Fruit fly (Drosophila melanogaster) whole organism, embryonic: ENCODE measurements around the gene CG12945.
A peak's percentile ranks its signal among the peaks of the same experiment; 100 is the strongest.

Experiments
- ATbp ChIP-seq: fragments of 200-800 bp; sonication (Bioruptor generic); optimal IDR thresholded peaks from 2 replicates; lab custom pipeline; 2017; ENCODE audit warnings: missing biosample characterization, mild to moderate bottlenecking, missing genetic modification characterization, missing genetic modification reagents
- Bgb ChIP-seq: fragments of 200-800 bp; sonication (Bioruptor generic); IDR thresholded peaks from 2 replicates; pipeline ENCODE4 v1.3.6; 2022; ENCODE audit warnings: missing biosample characterization, missing genetic modification characterization; ENCODE audit not compliant: partially characterized antibody
- CG10959 ChIP-seq: fragments of 200-800 bp; sonication (Bioruptor generic); IDR thresholded peaks from 2 replicates; pipeline ENCODE4 v1.3.6; 2022; ENCODE audit warnings: missing biosample characterization, missing genetic modification characterization
- CG11696 ChIP-seq: fragments of 200-800 bp; sonication (Bioruptor generic); IDR thresholded peaks from 2 replicates; pipeline ENCODE4 v1.3.6; 2022; ENCODE audit warnings: missing biosample characterization, missing genetic modification characterization
- CG12391 ChIP-seq: fragments of 200-800 bp; sonication (Bioruptor generic); optimal IDR thresholded peaks from 3 replicates; lab custom pipeline; 2018; ENCODE audit warnings: missing biosample characterization, mild to moderate bottlenecking, missing genetic modification characterization, moderate library complexity
- CG12659 ChIP-seq: fragments of 200-800 bp; sonication (Bioruptor generic); optimal IDR thresholded peaks from 3 replicates; lab custom pipeline; 2017; ENCODE audit warnings: mild to moderate bottlenecking, missing biosample characterization, missing genetic modification reagents, missing genetic modification characterization
- CG12769 ChIP-seq: fragments of 200-800 bp; sonication (Bioruptor generic); optimal IDR thresholded peaks from 2 replicates; lab custom pipeline; 2019; ENCODE audit warnings: missing biosample characterization, mild to moderate bottlenecking, missing genetic modification characterization, moderate library complexity
- CG14014 ChIP-seq: fragments of 200-800 bp; sonication (Bioruptor generic); IDR thresholded peaks from 2 replicates; pipeline ENCODE4 v1.3.6; 2022; ENCODE audit warnings: missing biosample characterization, missing genetic modification characterization
- CG14860 ChIP-seq: fragments of 200-800 bp; sonication (Bioruptor generic); IDR thresholded peaks from 3 replicates; pipeline ENCODE4 v1.3.6; 2022; ENCODE audit warnings: missing biosample characterization, missing genetic modification characterization; ENCODE audit not compliant: partially characterized antibody
- CG18262 ChIP-seq: fragments of 200-800 bp; optimal IDR thresholded peaks from 3 replicates; lab custom pipeline; 2019; ENCODE audit warnings: missing biosample characterization, mild to moderate bottlenecking, missing genetic modification characterization, moderate library complexity
- CG18599 ChIP-seq: fragments of 200-800 bp; sonication (Bioruptor generic); optimal IDR thresholded peaks from 3 replicates; lab custom pipeline; 2017; ENCODE audit warnings: missing biosample characterization, missing genetic modification characterization, mild to moderate bottlenecking, moderate library complexity, missing genetic modification reagents
- CG2120 ChIP-seq: fragments of 200-800 bp; sonication (Bioruptor generic); optimal IDR thresholded peaks from 3 replicates; lab custom pipeline; 2016; ENCODE audit warnings: missing biosample characterization, missing genetic modification characterization
- CG2678 ChIP-seq: fragments of 200-800 bp; sonication (Bioruptor generic); optimal IDR thresholded peaks from 3 replicates; lab custom pipeline; 2019; ENCODE audit warnings: missing biosample characterization, mild to moderate bottlenecking, missing genetic modification characterization, moderate library complexity
- CG2712 ChIP-seq: fragments of 200-800 bp; optimal IDR thresholded peaks from 3 replicates; lab custom pipeline; 2019; ENCODE audit warnings: missing biosample characterization, mild to moderate bottlenecking, missing genetic modification characterization, moderate library complexity
- CG8290 ChIP-seq, 3 experiments: fragments of 200-800 bp; sonication (Bioruptor generic); optimal IDR thresholded peaks; 2 replicates each; lab custom pipeline; 2016 to 2019; ENCODE audit warnings: missing biosample characterization in 3 of 3, missing genetic modification characterization in 3 of 3, mild to moderate bottlenecking in 2 of 3, moderate library complexity in 1 of 3
- CG8359 ChIP-seq: fragments of 200-800 bp; sonication (Bioruptor generic); optimal IDR thresholded peaks from 2 replicates; lab custom pipeline; 2017; ENCODE audit warnings: missing biosample characterization, mild to moderate bottlenecking, missing genetic modification characterization, borderline replicate concordance
- Dek ChIP-seq: fragments of 200-800 bp; sonication (Bioruptor generic); optimal IDR thresholded peaks from 3 replicates; lab custom pipeline; 2019; ENCODE audit warnings: missing biosample characterization, mild to moderate bottlenecking, missing genetic modification characterization, moderate library complexity
- Dip2 ChIP-seq: fragments of 200-800 bp; sonication (Bioruptor generic); IDR thresholded peaks from 2 replicates; pipeline ENCODE4 v1.3.6; 2022; ENCODE audit warnings: missing biosample characterization, missing genetic modification characterization
- Hmr ChIP-seq: fragments of 200-800 bp; sonication (Bioruptor generic); optimal IDR thresholded peaks from 3 replicates; lab custom pipeline; 2017; ENCODE audit warnings: mild to moderate bottlenecking, missing biosample characterization, missing genetic modification reagents, missing genetic modification characterization
- Nf-YB ChIP-seq: fragments of 200-800 bp; sonication (Bioruptor generic); optimal IDR thresholded peaks from 3 replicates; lab custom pipeline; 2019; ENCODE audit warnings: missing biosample characterization, mild to moderate bottlenecking, missing genetic modification characterization, moderate library complexity
- Pdp1 ChIP-seq, 2 experiments: fragments of 200-800 bp; sonication (Bioruptor generic); optimal IDR thresholded peaks; 3 replicates each; lab custom pipeline; 2016; ENCODE audit warnings: missing biosample characterization in 2 of 2, missing genetic modification characterization in 2 of 2, mild to moderate bottlenecking in 1 of 2, moderate library complexity in 1 of 2
- Poxn ChIP-seq: fragments of 200-800 bp; sonication (Bioruptor generic); IDR thresholded peaks from 2 replicates; pipeline ENCODE4 v1.3.6; 2022; ENCODE audit warnings: missing biosample characterization, missing genetic modification characterization
- Ptx1 ChIP-seq: fragments of 200-800 bp; sonication (Bioruptor generic); IDR thresholded peaks from 2 replicates; pipeline ENCODE4 v1.3.6; 2022; ENCODE audit warnings: missing biosample characterization, missing genetic modification characterization
- TFAM ChIP-seq: fragments of 200-800 bp; sonication (Bioruptor generic); optimal IDR thresholded peaks from 2 replicates; lab custom pipeline; 2017; ENCODE audit warnings: missing biosample characterization, missing genetic modification characterization, inconsistent platforms
- Xbp1 ChIP-seq: fragments of 200-800 bp; sonication (Bioruptor generic); optimal IDR thresholded peaks from 3 replicates; lab custom pipeline; 2016; ENCODE audit warnings: missing biosample characterization, mild to moderate bottlenecking, missing genetic modification characterization
- Xrp1 ChIP-seq: fragments of 200-800 bp; sonication (Bioruptor generic); IDR thresholded peaks from 2 replicates; pipeline ENCODE4 v1.3.6; 2022; ENCODE audit warnings: missing biosample characterization, missing genetic modification characterization
- dimm ChIP-seq: fragments of 200-800 bp; sonication (Bioruptor generic); IDR thresholded peaks from 2 replicates; pipeline ENCODE4 v1.3.6; 2022; ENCODE audit warnings: missing biosample characterization, missing genetic modification characterization
- dm ChIP-seq: fragments of 200-800 bp; sonication (Bioruptor generic); optimal IDR thresholded peaks from 3 replicates; lab custom pipeline; 2016; ENCODE audit warnings: missing biosample characterization, missing genetic modification characterization
- dmrt11E ChIP-seq: fragments of 200-800 bp; sonication (Bioruptor generic); optimal IDR thresholded peaks from 3 replicates; lab custom pipeline; 2018; ENCODE audit warnings: missing biosample characterization, mild to moderate bottlenecking, missing genetic modification characterization, moderate library complexity
- ewg ChIP-seq: fragments of 200-800 bp; sonication (Bioruptor generic); optimal IDR thresholded peaks from 3 replicates; lab custom pipeline; 2017; ENCODE audit warnings: mild to moderate bottlenecking, missing biosample characterization, missing genetic modification reagents, missing genetic modification characterization
- gem ChIP-seq: fragments of 200-800 bp; sonication (Bioruptor generic); optimal IDR thresholded peaks from 2 replicates; lab custom pipeline; 2019; ENCODE audit warnings: missing biosample characterization, mild to moderate bottlenecking, missing genetic modification characterization, moderate library complexity
- grau ChIP-seq: fragments of 200-800 bp; optimal IDR thresholded peaks from 3 replicates; lab custom pipeline; 2019; ENCODE audit warnings: missing biosample characterization, mild to moderate bottlenecking, missing genetic modification characterization, moderate library complexity
- hb ChIP-seq: fragments of 200-800 bp; sonication (Bioruptor generic); IDR thresholded peaks from 3 replicates; pipeline ENCODE4 v1.3.6; 2022; ENCODE audit warnings: missing biosample characterization, missing genetic modification characterization; ENCODE audit not compliant: partially characterized antibody
- nmo ChIP-seq: fragments of 200-800 bp; sonication (Bioruptor generic); optimal IDR thresholded peaks from 2 replicates; lab custom pipeline; 2018; ENCODE audit warnings: missing biosample characterization, mild to moderate bottlenecking, missing genetic modification characterization, moderate library complexity
- phol ChIP-seq: fragments of 200-800 bp; sonication (Bioruptor generic); optimal IDR thresholded peaks from 3 replicates; lab custom pipeline; 2018; ENCODE audit warnings: missing biosample characterization, mild to moderate bottlenecking, missing genetic modification characterization, moderate library complexity
- prd ChIP-seq, 3 experiments: fragments of >200 bp in 2 of 3; fragments of 200-800 bp in 1 of 3; sonication (Bioruptor generic) in 1 of 3; optimal IDR thresholded peaks in 2 of 3; IDR thresholded peaks in 1 of 3; 2 replicates in 2 of 3; 3 replicates in 1 of 3; pipeline versions ENCODE4 v1.3.6 to Lab custom; 2017 to 2022; ENCODE audit warnings: missing biosample characterization in 1 of 3, missing genetic modification characterization in 1 of 3
- row ChIP-seq: fragments of 200-800 bp; sonication (Bioruptor generic); IDR thresholded peaks from 3 replicates; pipeline ENCODE4 v1.3.6; 2022; ENCODE audit warnings: missing biosample characterization, missing genetic modification characterization
- sim ChIP-seq: fragments of 200-800 bp; sonication (Bioruptor generic); IDR thresholded peaks from 2 replicates; pipeline ENCODE4 v1.3.6; 2022; ENCODE audit warnings: missing biosample characterization, missing genetic modification characterization
- sr ChIP-seq: fragments of 200-800 bp; sonication (Bioruptor generic); IDR thresholded peaks from 3 replicates; pipeline ENCODE4 v1.3.6; 2022; ENCODE audit warnings: missing biosample characterization, missing genetic modification characterization
- tap ChIP-seq: fragments of 200-800 bp; optimal IDR thresholded peaks from 3 replicates; lab custom pipeline; 2019; ENCODE audit warnings: missing biosample characterization, mild to moderate bottlenecking, missing genetic modification characterization, moderate library complexity
- tin ChIP-seq: fragments of 200-800 bp; sonication (Bioruptor generic); optimal IDR thresholded peaks from 3 replicates; lab custom pipeline; 2016; ENCODE audit warnings: missing biosample characterization, missing genetic modification characterization
- unpg ChIP-seq: fragments of 200-800 bp; sonication (Bioruptor generic); optimal IDR thresholded peaks from 3 replicates; lab custom pipeline; 2018; ENCODE audit warnings: missing biosample characterization, mild to moderate bottlenecking, missing genetic modification characterization, moderate library complexity
- vvl ChIP-seq: fragments of 200-800 bp; sonication (Bioruptor generic); IDR thresholded peaks from 2 replicates; pipeline ENCODE4 v1.3.6; 2022; ENCODE audit warnings: missing biosample characterization, missing genetic modification characterization
- yki ChIP-seq: fragments of >200 bp; optimal IDR thresholded peaks from 3 replicates; lab custom pipeline; 2018

CG12945 gene

dm6 chr3R:9784341-9785062, 6.5 kb downstream of the CG12945 start, which contains the start of the genes MtnA and CG8500 (continued):
- TF ChIP-seq Ptx1, result 0 out of 2 replicates have a peak, but pooled peaks have one; percentile 12
- peak; percentile 79 for TF ChIP-seq Hmr
- 0 out of 3 replicates have a peak, but pooled peaks have one; percentile 7 for TF ChIP-seq sr (GFP tag; lab: Robert Waterston, UW)
- TF ChIP-seq ewg (GFP tag; lab: Kevin White, UChicago), result peak; percentile 99
- no peak for TF ChIP-seq tin (GFP tag; lab: Kevin White, UChicago)
- peak; percentile 3 for TF ChIP-seq dm (GFP tag; lab: Kevin White, UChicago)
- TF ChIP-seq TFAM (GFP tag; lab: Kevin White, UChicago), result no peak
- no peak for TF ChIP-seq sim (GFP tag; lab: Robert Waterston, UW)
- TF ChIP-seq, all 482 proteins: peak for 58

dm6 chr3R:9783240-9783917, 7.6 kb downstream of the CG12945 start:
- TF ChIP-seq CG2678 (tag; lab: Kevin White, UChicago) (peak; percentile 25), Bgb (GFP tag; lab: Robert Waterston, UW) (peak; percentile 21; the same call in 1 of the 2 replicates), row (GFP tag; lab: Robert Waterston, UW) (peak; percentile 41; the same call in 1 of the 3 replicates), nmo (GFP tag; lab: Kevin White, UChicago) (peak; percentile 5), CG10959 (no peak), phol (tag; lab: Kevin White, UChicago) (peak; percentile 16), ATbp (GFP tag; lab: Kevin White, UChicago) (peak; percentile 29), Pdp1 (GFP tag; optimal IDR thresholded peaks at IDR 0.05; lab: Kevin White, UChicago) (peak in 1 of 2 experiments; percentile 95), CG18599 (GFP tag; lab: Kevin White, UChicago) (peak; percentile 7), prd (optimal IDR thresholded peaks at IDR 0.05; lab: Kevin White, UChicago) (no peak), prd (GFP tag; IDR thresholded peaks at IDR 0.05; lab: Robert Waterston, UW) (0 out of 3 replicates have a peak, but pooled peaks have one; percentile 17), Xbp1 (GFP tag; lab: Kevin White, UChicago) (peak; percentile 6), vvl (0 out of 2 replicates have a peak, but pooled peaks have one; percentile 8), dimm (GFP tag; lab: Robert Waterston, UW) (no peak), CG12769 (no peak), Poxn (GFP tag; lab: Robert Waterston, UW) (no peak), CG14014 (no peak), CG8359 (GFP tag; lab: Kevin White, UChicago) (no peak), hb (GFP tag; lab: Robert Waterston, UW) (no peak), CG18262 (peak; percentile 27), CG2712 (tag; lab: Kevin White, UChicago) (peak; percentile 35), CG8290 (GFP tag; optimal IDR thresholded peaks at IDR 0.05; lab: Kevin White, UChicago) (no peak), CG8290 (tag; optimal IDR thresholded peaks at IDR 0.05; lab: Kevin White, UChicago) (no peak), Ptx1 (peak; percentile 16; the same call in 1 of the 2 replicates), CG12659 (no peak), tap (tag; lab: Kevin White, UChicago) (peak; percentile 14), gem (tag; lab: Kevin White, UChicago) (peak; percentile 73), unpg (GFP tag; lab: Kevin White, UChicago) (peak; percentile 47), CG12391 (tag; lab: Kevin White, UChicago) (peak; percentile 16), grau (tag; lab: Kevin White, UChicago) (peak; percentile 15), CG14860 (GFP tag; lab: Robert Waterston, UW) (no peak), Nf-YB (no peak), Xrp1 (GFP tag; lab: Robert Waterston, UW) (no peak), Dip2 (GFP tag; lab: Robert Waterston, UW) (no peak), CG2120 (peak; percentile 24), dmrt11E (tag; lab: Kevin White, UChicago) (peak; percentile 2), Dek (tag; lab: Kevin White, UChicago) (peak; percentile 9), yki (lab: Kevin White, UChicago) (no peak), CG11696 (GFP tag; lab: Robert Waterston, UW) (peak; percentile 79)
